Worm (Caenorhabditis elegans) whole organism, L1 larva: ENCODE measurements around the gene F10E7.5.

ENCODE experiments used
- Y116A8C.19 ChIP-seq: sonication (generic microtip); optimal IDR thresholded peaks from 2 replicates; lab custom pipeline; 2016; ENCODE audit warnings: missing compliant biosample characterization, missing genetic modification characterization, borderline replicate concordance
- alr-1 ChIP-seq: fragments of 200-800 bp; sonication (Bioruptor generic); optimal IDR thresholded peaks from 2 replicates; lab custom pipeline; 2018; ENCODE audit warnings: borderline replicate concordance, mild to moderate bottlenecking, missing genetic modification characterization, missing compliant biosample characterization
- ama-1 ChIP-seq: fragments of 150-350 bp; optimal IDR thresholded peaks from 2 replicates; lab custom pipeline; 2014
- blmp-1 ChIP-seq: fragments of 150-350 bp; optimal IDR thresholded peaks from 2 replicates; lab custom pipeline; 2014; ENCODE audit warnings: missing biosample characterization, missing genetic modification characterization
- ceh-63 ChIP-seq: fragments of 200-800 bp; sonication (Bioruptor generic); optimal IDR thresholded peaks from 2 replicates; lab custom pipeline; 2018; ENCODE audit warnings: mild to moderate bottlenecking, missing genetic modification characterization, missing compliant biosample characterization
- ceh-8 ChIP-seq: fragments of 200-800 bp; sonication (Bioruptor generic); optimal IDR thresholded peaks from 2 replicates; lab custom pipeline; 2018; ENCODE audit warnings: mild to moderate bottlenecking, missing genetic modification characterization, moderate library complexity, missing compliant biosample characterization
- ceh-82 ChIP-seq, 3 experiments: fragments of 150-350 bp in 1 of 3; sonication (generic microtip) in 2 of 3; optimal IDR thresholded peaks; 2 replicates each; lab custom pipeline; 2014 to 2017; ENCODE audit warnings: missing biosample characterization in 3 of 3, missing genetic modification characterization in 3 of 3
- ces-1 ChIP-seq: fragments of 150-350 bp; optimal IDR thresholded peaks from 2 replicates; lab custom pipeline; 2014; ENCODE audit warnings: missing biosample characterization, missing genetic modification reagents, missing genetic modification characterization
- dpl-1 ChIP-seq, 3 experiments: fragments of 150-350 bp in 2 of 3; sonication (generic microtip) in 1 of 3; optimal IDR thresholded peaks; 2 replicates each; lab custom pipeline; 2014 to 2017; ENCODE audit warnings: missing biosample characterization in 3 of 3, missing genetic modification characterization in 3 of 3, missing genetic modification reagents in 3 of 3
- dsc-1 ChIP-seq: sonication (generic microtip); optimal IDR thresholded peaks from 2 replicates; lab custom pipeline; 2016; ENCODE audit warnings: mild to moderate bottlenecking, missing genetic modification characterization, missing compliant biosample characterization
- fkh-8 ChIP-seq: sonication (generic microtip); optimal IDR thresholded peaks from 2 replicates; lab custom pipeline; 2016; ENCODE audit warnings: mild to moderate bottlenecking, missing genetic modification characterization, missing compliant biosample characterization
- fos-1 ChIP-seq: fragments of 150-350 bp; optimal IDR thresholded peaks from 2 replicates; lab custom pipeline; 2014; ENCODE audit warnings: missing biosample characterization, missing genetic modification characterization
- hlh-17 ChIP-seq: fragments of 200-800 bp; sonication (Bioruptor generic); optimal IDR thresholded peaks from 2 replicates; lab custom pipeline; 2018; ENCODE audit warnings: missing genetic modification characterization, mild to moderate bottlenecking, missing compliant biosample characterization, moderate library complexity, borderline replicate concordance
- hlh-4 ChIP-seq: sonication (generic microtip); optimal IDR thresholded peaks from 2 replicates; lab custom pipeline; 2016; ENCODE audit warnings: mild to moderate bottlenecking, missing genetic modification characterization, missing compliant biosample characterization
- irx-1 ChIP-seq: sonication (generic microtip); optimal IDR thresholded peaks from 2 replicates; lab custom pipeline; 2016; ENCODE audit warnings: missing genetic modification characterization, missing compliant biosample characterization
- isw-1 ChIP-seq: fragments of 200-800 bp; sonication (Bioruptor generic); IDR thresholded peaks from 2 replicates; pipeline ENCODE4 v1.3.6; 2022; ENCODE audit warnings: missing genetic modification characterization, missing compliant biosample characterization
- jun-1 ChIP-seq: fragments of 150-350 bp; optimal IDR thresholded peaks from 2 replicates; lab custom pipeline; 2014; ENCODE audit warnings: missing biosample characterization, missing genetic modification reagents, missing genetic modification characterization
- lin-15B ChIP-seq: fragments of 150-350 bp; sonication (generic microtip); optimal IDR thresholded peaks from 3 replicates; lab custom pipeline; 2014; ENCODE audit warnings: missing biosample characterization, missing genetic modification characterization
- lin-35 ChIP-seq, 2 experiments: fragments of 150-350 bp; optimal IDR thresholded peaks; 2 replicates each; lab custom pipeline; 2014; ENCODE audit warnings: missing biosample characterization in 2 of 2, missing genetic modification characterization in 2 of 2, missing genetic modification reagents in 2 of 2
- lin-39 ChIP-seq: fragments of 150-350 bp; optimal IDR thresholded peaks from 2 replicates; lab custom pipeline; 2014; ENCODE audit warnings: missing biosample characterization, missing genetic modification reagents, missing genetic modification characterization
- lir-3 ChIP-seq: sonication (generic microtip); optimal IDR thresholded peaks from 2 replicates; lab custom pipeline; 2016; ENCODE audit warnings: mild to moderate bottlenecking, missing genetic modification characterization, moderate library complexity, missing compliant biosample characterization; ENCODE audit not compliant: poor library complexity
- mab-9 ChIP-seq: fragments of 200-800 bp; sonication (Bioruptor generic); IDR thresholded peaks from 2 replicates; pipeline ENCODE4 v1.3.6; 2022; ENCODE audit warnings: missing genetic modification reagents, missing genetic modification characterization, missing compliant biosample characterization
- mep-1 ChIP-seq: fragments of 150-350 bp; optimal IDR thresholded peaks from 2 replicates; lab custom pipeline; 2014; ENCODE audit warnings: missing biosample characterization, missing genetic modification characterization
- nhr-11 ChIP-seq: fragments of 150-350 bp; optimal IDR thresholded peaks from 2 replicates; lab custom pipeline; 2014; ENCODE audit warnings: missing biosample characterization, missing genetic modification characterization
- nhr-19 ChIP-seq: fragments of 200-800 bp; sonication (Bioruptor generic); conservative IDR thresholded peaks from 2 replicates; pipeline ENCODE4 v1.3.6; 2022; ENCODE audit warnings: missing genetic modification characterization, missing compliant biosample characterization
- nhr-20 ChIP-seq: sonication (generic microtip); optimal IDR thresholded peaks from 2 replicates; lab custom pipeline; 2016; ENCODE audit warnings: mild to moderate bottlenecking, missing genetic modification characterization, missing compliant biosample characterization
- nhr-237 ChIP-seq: fragments of 150-350 bp; optimal IDR thresholded peaks from 2 replicates; lab custom pipeline; 2014; ENCODE audit warnings: missing biosample characterization, missing genetic modification characterization
- nhr-71 ChIP-seq: sonication (generic microtip); optimal IDR thresholded peaks from 2 replicates; lab custom pipeline; 2016; ENCODE audit warnings: mild to moderate bottlenecking, missing genetic modification characterization, moderate library complexity, missing compliant biosample characterization
- nhr-76 ChIP-seq: sonication (generic microtip); optimal IDR thresholded peaks from 2 replicates; lab custom pipeline; 2017; ENCODE audit warnings: missing biosample characterization, missing genetic modification characterization
- nhr-85 ChIP-seq: sonication (generic microtip); peaks from one replicate; lab custom pipeline; 2016; ENCODE audit warnings: missing genetic modification characterization, inconsistent platforms, missing compliant biosample characterization
- pag-3 ChIP-seq: sonication (generic microtip); optimal IDR thresholded peaks from 2 replicates; lab custom pipeline; 2017; ENCODE audit warnings: missing genetic modification characterization, mild to moderate bottlenecking, missing compliant biosample characterization, antibody characterized with exemption, borderline replicate concordance; ENCODE audit not compliant: insufficient read depth
- pax-3 ChIP-seq: fragments of 200-800 bp; sonication (Bioruptor generic); optimal IDR thresholded peaks from 2 replicates; lab custom pipeline; 2018; ENCODE audit warnings: mild to moderate bottlenecking, missing genetic modification characterization, moderate library complexity, missing compliant biosample characterization
- skn-1 ChIP-seq: fragments of 150-350 bp; optimal IDR thresholded peaks from 2 replicates; lab custom pipeline; 2014; ENCODE audit warnings: missing biosample characterization, missing genetic modification characterization
- snpc-4 ChIP-seq: fragments of 150-350 bp; optimal IDR thresholded peaks from 2 replicates; lab custom pipeline; 2014; ENCODE audit warnings: missing biosample characterization, missing genetic modification characterization
- sox-4 ChIP-seq: sonication (generic microtip); optimal IDR thresholded peaks from 2 replicates; lab custom pipeline; 2016; ENCODE audit warnings: missing genetic modification characterization, missing compliant biosample characterization
- sptf-1 ChIP-seq: fragments of 150-350 bp; optimal IDR thresholded peaks from 2 replicates; lab custom pipeline; 2014; ENCODE audit warnings: missing biosample characterization, missing genetic modification characterization
- sup-37 ChIP-seq: fragments of 200-800 bp; sonication (Bioruptor generic); optimal IDR thresholded peaks from 2 replicates; lab custom pipeline; 2018; ENCODE audit warnings: mild to moderate bottlenecking, missing genetic modification characterization, missing compliant biosample characterization
- tlp-1 ChIP-seq: fragments of 150-350 bp; optimal IDR thresholded peaks from 2 replicates; lab custom pipeline; 2014; ENCODE audit warnings: missing biosample characterization, missing genetic modification characterization
- unc-130 ChIP-seq: fragments of 150-350 bp; optimal IDR thresholded peaks from 2 replicates; lab custom pipeline; 2017; ENCODE audit warnings: missing biosample characterization, missing genetic modification characterization, inconsistent platforms
- unc-30 ChIP-seq: sonication (generic microtip); optimal IDR thresholded peaks from 2 replicates; lab custom pipeline; 2017; ENCODE audit warnings: missing biosample characterization, missing genetic modification characterization
- unc-62 ChIP-seq: fragments of 150-350 bp; optimal IDR thresholded peaks from 2 replicates; lab custom pipeline; 2014; ENCODE audit warnings: missing biosample characterization, missing genetic modification reagents, missing genetic modification characterization
- unc-86 ChIP-seq: sonication (generic microtip); optimal IDR thresholded peaks from 2 replicates; lab custom pipeline; 2016; ENCODE audit warnings: missing genetic modification characterization, missing compliant biosample characterization
- vab-15 ChIP-seq: sonication (generic microtip); optimal IDR thresholded peaks from 2 replicates; lab custom pipeline; 2017; ENCODE audit warnings: missing genotype, mild to moderate bottlenecking, missing genetic modification characterization, missing compliant biosample characterization

F10E7.5 gene

ce11 chrII:7151969-7152631, 40.3 kb downstream of the F10E7.5 start, which contains the start of gene fust-1 (continued):
- TF ChIP-seq isw-1 (GFP tag; lab: Robert Waterston, UW) (peak; percentile 97), lir-3 (tag; lab: Kevin White, UChicago) (peak; percentile 86), nhr-71 (tag; lab: Kevin White, UChicago) (peak; percentile 98), fos-1 (tag; lab: Kevin White, UChicago) (peak; percentile 87), sptf-1 (tag; lab: Kevin White, UChicago) (no peak), nhr-20 (tag; lab: Kevin White, UChicago) (peak; percentile 98), nhr-237 (peak; percentile 79), pag-3 (tag; lab: Kevin White, UChicago) (peak; percentile 75), unc-86 (peak; percentile 95), unc-30 (tag; lab: Kevin White, UChicago) (no peak), hlh-17 (GFP tag; lab: Kevin White, UChicago) (no peak), fkh-8 (tag; lab: Kevin White, UChicago) (peak; percentile 94), nhr-76 (tag; lab: Kevin White, UChicago) (no peak), irx-1 (peak; percentile 95), alr-1 (tag; lab: Kevin White, UChicago) (no peak), tlp-1 (tag; lab: Kevin White, UChicago) (no peak), lin-15B (tag; lab: Kevin White, UChicago) (peak; percentile 90), hlh-4 (no peak), nhr-85 (tag; lab: Kevin White, UChicago) (peak; percentile 99), nhr-11 (tag; lab: Kevin White, UChicago) (peak; percentile 95), jun-1 (tag; lab: Kevin White, UChicago) (peak; percentile 96), ceh-8 (peak; percentile 95), dpl-1 (GFP tag; optimal IDR thresholded peaks at IDR 0.05; lab: Kevin White, UChicago) (peak; percentile 86 to 91 (median 88)), dsc-1 (peak; percentile 98), sup-37 (GFP tag; lab: Kevin White, UChicago) (peak; percentile 90), lin-39 (peak; percentile 96), unc-62 (GFP tag; lab: Kevin White, UChicago) (peak; percentile 47), Y116A8C.19 (tag; lab: Kevin White, UChicago) (no peak), blmp-1 (tag; lab: Kevin White, UChicago) (peak; percentile 73), skn-1 (tag; lab: Kevin White, UChicago) (peak; percentile 98), ama-1 (peak; percentile 89), snpc-4 (tag; lab: Kevin White, UChicago) (peak; percentile 92), vab-15 (peak; percentile 72), pax-3 (tag; lab: Kevin White, UChicago) (peak; percentile 92), mab-9 (GFP tag; lab: Robert Waterston, UW) (peak; percentile 94), unc-130 (tag; lab: Kevin White, UChicago) (peak; percentile 98), sox-4 (tag; lab: Kevin White, UChicago) (peak; percentile 93), ceh-82 (tag; optimal IDR thresholded peaks at IDR 0.05; lab: Kevin White, UChicago) (peak; percentile 98 to 99 (median 98)), ces-1 (no peak), mep-1 (tag; lab: Kevin White, UChicago) (peak; percentile 99), lin-35 (GFP tag; optimal IDR thresholded peaks at IDR 0.05; lab: Kevin White, UChicago) (peak; percentile 90 to 94), ceh-63 (peak; percentile 48), nhr-19 (GFP tag; lab: Robert Waterston, UW) (peak; percentile 97)
